Worm (Caenorhabditis elegans): ENCODE results near the gene srx-51.

Gene srx-51

DNA sequence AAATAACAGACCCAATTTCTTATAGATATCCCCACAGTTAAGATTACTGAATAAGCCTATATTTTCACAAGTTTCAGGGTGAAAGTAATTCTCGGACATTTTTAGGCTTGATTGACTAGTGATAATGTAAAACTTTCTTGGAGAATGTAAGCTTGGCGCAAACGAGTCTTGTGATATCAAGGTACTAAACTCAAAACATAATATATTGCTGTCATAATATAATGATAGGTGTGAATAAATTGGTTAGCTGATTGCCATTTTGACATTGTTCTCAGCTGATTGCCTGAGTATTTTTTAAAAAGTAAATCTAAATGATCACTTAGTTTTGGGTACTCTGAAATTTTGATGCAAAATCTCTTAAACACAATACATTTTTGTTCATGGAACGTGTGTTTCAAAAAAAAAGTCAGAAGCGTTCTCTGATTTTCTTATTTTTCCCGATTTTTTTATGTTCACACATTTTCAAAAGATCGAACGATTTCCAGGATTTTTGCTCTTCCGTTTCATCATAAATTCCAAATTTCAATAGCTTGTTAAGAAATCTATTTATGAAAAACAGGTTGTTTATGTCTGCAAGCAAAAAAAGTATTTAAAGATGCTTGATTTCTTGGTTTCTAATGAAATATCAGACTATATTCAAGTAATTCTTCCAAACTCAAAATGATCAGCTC lies at the start of gene srx-51, which contains the start of gene srw-19:
srx-51 (plus strand) TSS at position 621 of the 671 bp plus-strand sequence.
srw-19 (minus strand) TSS at position 101 of the 671 bp plus-strand sequence.
- no peak for TF ChIP-seq lin-39 (tag; optimal IDR thresholded peaks at IDR 0.05)
- TF ChIP-seq elt-1 (tag; optimal IDR thresholded peaks at IDR 0.05): no peak
- TF ChIP-seq sea-2 (GFP tag; optimal IDR thresholded peaks at IDR 0.05): no peak
- TF ChIP-seq jun-1 (tag; optimal IDR thresholded peaks at IDR 0.05): no peak
- no peak for TF ChIP-seq pqm-1 (tag; optimal IDR thresholded peaks at IDR 0.05)
- no peak for TF ChIP-seq nhr-25 (tag; optimal IDR thresholded peaks at IDR 0.05)
- TF ChIP-seq eor-1 (tag; optimal IDR thresholded peaks at IDR 0.05): no peak
- no peak for TF ChIP-seq aly-2 (tag; optimal IDR thresholded peaks at IDR 0.05)
- TF ChIP-seq nhr-67 (tag; optimal IDR thresholded peaks at IDR 0.05): no peak

DNA sequence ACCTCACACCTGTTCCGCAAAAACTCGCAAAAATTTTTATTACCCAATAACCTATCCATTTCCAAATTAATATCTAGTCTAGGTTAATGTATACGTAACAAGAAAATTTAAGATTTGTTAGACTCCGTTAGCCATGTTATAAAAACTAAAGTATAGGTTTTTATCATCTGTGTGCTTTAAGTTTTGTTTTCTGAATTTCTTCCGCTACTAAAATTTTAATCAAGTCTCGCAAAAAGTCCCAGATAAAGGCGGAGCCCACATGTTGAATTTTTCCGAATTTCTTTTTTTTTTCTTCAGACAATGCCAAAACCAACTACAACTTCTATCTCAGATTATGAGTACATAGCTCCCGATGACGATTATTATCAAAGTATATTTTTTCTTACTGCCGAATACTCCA lies 49.5 kb upstream of the srx-51 start, which contains the start of gene srw-13:
srw-13 (plus strand) TSS at position 301 of the 400 bp plus-strand sequence.
- no peak for TF ChIP-seq ztf-11 (tag; optimal IDR thresholded peaks at IDR 0.05)
- no peak for TF ChIP-seq skn-1 (tag; optimal IDR thresholded peaks at IDR 0.05)
- TF ChIP-seq aly-2 (tag; optimal IDR thresholded peaks at IDR 0.05): no peak
- no peak for TF ChIP-seq ceh-16 (tag; optimal IDR thresholded peaks at IDR 0.05)
- no peak for TF ChIP-seq nhr-11 (tag; optimal IDR thresholded peaks at IDR 0.05)
- TF ChIP-seq lin-39 (tag; optimal IDR thresholded peaks at IDR 0.05): no peak
- no peak for TF ChIP-seq egl-27 (tag; optimal IDR thresholded peaks at IDR 0.05)
- TF ChIP-seq snpc-4 (tag; optimal IDR thresholded peaks at IDR 0.05): no peak

DNA sequence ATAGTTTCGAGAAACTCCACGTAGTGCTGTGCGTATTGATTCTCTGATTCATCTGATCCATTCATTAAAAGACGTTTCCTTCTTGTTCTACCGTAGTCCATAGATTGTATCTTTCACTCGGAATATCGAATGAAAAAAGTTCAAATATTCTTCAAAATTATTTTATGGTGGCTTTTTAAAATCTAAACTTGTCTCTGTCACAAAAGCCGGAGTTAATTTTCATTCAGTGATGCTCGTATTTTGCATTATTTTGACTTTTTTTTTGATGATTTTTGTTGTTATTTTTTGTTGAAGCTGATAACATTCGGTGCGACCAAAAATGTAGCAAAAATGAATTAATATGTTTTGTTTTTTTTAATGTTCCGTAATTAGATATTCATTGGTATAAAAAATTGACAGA lies 46.0 kb upstream of the srx-51 start, which contains the start of gene nhr-164:
nhr-164 (minus strand) TSS at position 101 of the 400 bp plus-strand sequence.
- TF ChIP-seq nhr-11 (tag; optimal IDR thresholded peaks at IDR 0.05) (no peak), daf-12 (tag; optimal IDR thresholded peaks at IDR 0.05) (no peak), nfya-1 (tag; optimal IDR thresholded peaks at IDR 0.05; ENCODE audit: insufficient read depth) (no peak), zag-1 (tag; optimal IDR thresholded peaks at IDR 0.05) (no peak), ztf-4 (tag; optimal IDR thresholded peaks at IDR 0.05) (no peak), skn-1 (tag; optimal IDR thresholded peaks at IDR 0.05) (no peak), sea-2 (GFP tag; optimal IDR thresholded peaks at IDR 0.05) (no peak), mdl-1 (tag; optimal IDR thresholded peaks at IDR 0.05) (no peak), ceh-82 (tag; optimal IDR thresholded peaks at IDR 0.05) (no peak), pqm-1 (tag; optimal IDR thresholded peaks at IDR 0.05) (no peak), egl-5 (tag; optimal IDR thresholded peaks at IDR 0.05) (no peak), lin-39 (tag; optimal IDR thresholded peaks at IDR 0.05) (no peak), nhr-25 (tag; optimal IDR thresholded peaks at IDR 0.05) (no peak), fos-1 (tag; optimal IDR thresholded peaks at IDR 0.05) (no peak), nhr-12 (tag; optimal IDR thresholded peaks at IDR 0.05) (no peak), egl-27 (tag; optimal IDR thresholded peaks at IDR 0.05) (no peak), ceh-9 (tag; optimal IDR thresholded peaks at IDR 0.05) (no peak), fkh-2 (tag; optimal IDR thresholded peaks at IDR 0.05) (no peak), nhr-43 (tag; optimal IDR thresholded peaks at IDR 0.05; ENCODE audit: poor library complexity, severe bottlenecking) (no peak)

DNA sequence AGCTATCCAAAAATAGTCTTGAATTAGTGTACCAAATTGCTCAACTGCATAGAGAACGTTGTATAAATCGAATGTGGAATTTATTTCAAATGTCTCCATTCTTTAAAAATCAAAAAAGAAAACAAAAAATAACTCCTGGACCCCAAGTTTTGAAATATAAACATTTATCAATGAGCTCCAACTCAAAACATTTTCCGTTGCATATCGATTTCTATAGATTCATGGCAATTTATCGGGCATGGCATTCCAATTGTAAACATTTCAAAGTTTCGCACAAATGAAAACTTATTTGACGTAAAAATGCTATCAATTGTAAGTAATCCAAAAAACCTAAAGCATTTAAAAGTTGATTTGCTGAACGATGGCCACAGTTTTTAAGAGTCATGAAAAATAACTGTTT lies 43.1 kb upstream of the srx-51 start, which contains the start of gene srw-12:
srw-12 (minus strand) TSS at position 101 of the 400 bp plus-strand sequence.
- TF ChIP-seq lin-15B (tag; optimal IDR thresholded peaks at IDR 0.05) (no peak), egl-5 (tag; optimal IDR thresholded peaks at IDR 0.05) (no peak), unc-39 (tag; optimal IDR thresholded peaks at IDR 0.05) (no peak), nhr-67 (tag; optimal IDR thresholded peaks at IDR 0.05) (no peak), lsy-12 (tag; optimal IDR thresholded peaks at IDR 0.05) (no peak), jun-1 (tag; optimal IDR thresholded peaks at IDR 0.05) (no peak), ztf-11 (tag; optimal IDR thresholded peaks at IDR 0.05) (no peak), fos-1 (tag; optimal IDR thresholded peaks at IDR 0.05) (no peak), ceh-9 (tag; optimal IDR thresholded peaks at IDR 0.05) (no peak), tbx-2 (tag; optimal IDR thresholded peaks at IDR 0.05) (no peak)

DNA sequence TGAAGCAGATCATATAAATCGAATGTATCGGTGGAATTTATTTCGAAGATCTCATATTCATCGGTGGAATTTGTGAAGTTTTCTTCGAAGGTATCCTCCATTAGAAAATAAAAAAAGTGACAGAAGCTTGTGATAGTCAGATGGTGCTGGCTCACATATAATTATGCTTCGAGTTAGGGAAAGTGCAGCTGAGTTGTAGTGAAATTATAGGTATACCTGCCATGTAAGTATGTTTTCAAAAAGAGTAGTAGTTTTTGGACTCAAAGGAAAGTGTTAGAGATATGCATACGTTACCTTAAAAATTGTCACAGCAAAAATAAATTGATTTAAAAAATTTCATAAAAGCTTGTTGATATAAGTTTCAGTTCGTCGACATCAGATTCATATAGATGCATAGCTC lies 41.5 kb upstream of the srx-51 start, which contains the start of gene srw-11:
srw-11 (minus strand) TSS at position 101 of the 400 bp plus-strand sequence.
- TF ChIP-seq hmg-11 (tag; optimal IDR thresholded peaks at IDR 0.05): no peak
- no peak for TF ChIP-seq pqm-1 (tag; optimal IDR thresholded peaks at IDR 0.05)
- TF ChIP-seq ceh-16 (tag; optimal IDR thresholded peaks at IDR 0.05): no peak
- TF ChIP-seq fkh-2 (tag; optimal IDR thresholded peaks at IDR 0.05): no peak
- TF ChIP-seq nhr-28 (tag; optimal IDR thresholded peaks at IDR 0.05): no peak
- no peak for TF ChIP-seq nhr-237 (tag; optimal IDR thresholded peaks at IDR 0.05)
- no peak for TF ChIP-seq lin-39 (tag; optimal IDR thresholded peaks at IDR 0.05)
- TF ChIP-seq unc-39 (tag; optimal IDR thresholded peaks at IDR 0.05): no peak
- no peak for TF ChIP-seq tbx-2 (tag; optimal IDR thresholded peaks at IDR 0.05)
- no peak for TF ChIP-seq skn-1 (tag; optimal IDR thresholded peaks at IDR 0.05)
- TF ChIP-seq jun-1 (tag; optimal IDR thresholded peaks at IDR 0.05): no peak
- no peak for TF ChIP-seq nfya-1 (tag; optimal IDR thresholded peaks at IDR 0.05; ENCODE audit: insufficient read depth)
- TF ChIP-seq mdl-1 (tag; optimal IDR thresholded peaks at IDR 0.05): no peak
- no peak for TF ChIP-seq zag-1 (tag; optimal IDR thresholded peaks at IDR 0.05)
- TF ChIP-seq fkh-10 (GFP tag; optimal IDR thresholded peaks at IDR 0.05): no peak
